Worm (Caenorhabditis elegans) whole organism, L3 larva: Measurements from ENCODE around the gene ZK185.1.

ENCODE experiments used
- ZK546.5 ChIP-seq: sonication (generic microtip); optimal IDR thresholded peaks from 2 replicates; lab custom pipeline; 2017; ENCODE audit warnings: missing biosample characterization, missing genetic modification characterization
- aly-2 ChIP-seq: fragments of 150-350 bp; optimal IDR thresholded peaks from 2 replicates; lab custom pipeline; 2014; ENCODE audit warnings: missing biosample characterization, missing genetic modification characterization
- ama-1 ChIP-seq: fragments of 150-350 bp; optimal IDR thresholded peaks from 2 replicates; lab custom pipeline; 2018
- ceh-9 ChIP-seq: sonication (generic microtip); optimal IDR thresholded peaks from 2 replicates; lab custom pipeline; 2018; ENCODE audit warnings: missing biosample characterization, missing genetic modification characterization
- daf-12 ChIP-seq: fragments of 150-350 bp; optimal IDR thresholded peaks from 2 replicates; lab custom pipeline; 2014; ENCODE audit warnings: missing biosample characterization, missing genetic modification reagents, missing genetic modification characterization
- elt-1 ChIP-seq: fragments of 150-350 bp; optimal IDR thresholded peaks from 2 replicates; lab custom pipeline; 2014; ENCODE audit warnings: missing biosample characterization, missing genetic modification characterization
- elt-2 ChIP-seq: sonication (generic microtip); optimal IDR thresholded peaks from 2 replicates; lab custom pipeline; 2016; ENCODE audit warnings: missing genetic modification reagents, mild to moderate bottlenecking, missing genetic modification characterization, missing compliant biosample characterization
- elt-3 ChIP-seq, 3 experiments: fragments of 150-350 bp in 1 of 3; sonication (generic microtip) in 2 of 3; optimal IDR thresholded peaks; 2 replicates in 2 of 3; 4 replicates in 1 of 3; lab custom pipeline; 2014 to 2017; ENCODE audit warnings: missing biosample characterization in 3 of 3, missing genetic modification characterization in 3 of 3
- eor-1 ChIP-seq, 2 experiments: fragments of 150-350 bp; optimal IDR thresholded peaks; 2 replicates each; lab custom pipeline; 2014 to 2018; ENCODE audit warnings: missing biosample characterization in 2 of 2, missing genetic modification characterization in 2 of 2
- fkh-2 ChIP-seq: fragments of 150-350 bp; optimal IDR thresholded peaks from 2 replicates; lab custom pipeline; 2014; ENCODE audit warnings: missing biosample characterization, missing genetic modification reagents, missing genetic modification characterization
- jun-1 ChIP-seq: fragments of 150-350 bp; optimal IDR thresholded peaks from 2 replicates; lab custom pipeline; 2014; ENCODE audit warnings: missing biosample characterization, missing genetic modification reagents, missing genetic modification characterization
- lin-15B ChIP-seq: fragments of 150-350 bp; optimal IDR thresholded peaks from 2 replicates; lab custom pipeline; 2014; ENCODE audit warnings: missing biosample characterization, missing genetic modification characterization
- lsy-12 ChIP-seq: sonication (generic microtip); optimal IDR thresholded peaks from 2 replicates; lab custom pipeline; 2016; ENCODE audit warnings: mild to moderate bottlenecking, missing genetic modification characterization, missing compliant biosample characterization
- mdl-1 ChIP-seq: fragments of 150-350 bp; optimal IDR thresholded peaks from 2 replicates; lab custom pipeline; 2014; ENCODE audit warnings: missing biosample characterization, missing genetic modification characterization
- mml-1 ChIP-seq: fragments of 150-350 bp; sonication (generic microtip); optimal IDR thresholded peaks from 3 replicates; lab custom pipeline; 2014; ENCODE audit warnings: missing biosample characterization, missing genetic modification characterization
- nhr-11 ChIP-seq: fragments of 150-350 bp; optimal IDR thresholded peaks from 2 replicates; lab custom pipeline; 2014; ENCODE audit warnings: missing biosample characterization, missing genetic modification characterization
- nhr-23 ChIP-seq: fragments of 150-350 bp; optimal IDR thresholded peaks from 2 replicates; lab custom pipeline; 2014; ENCODE audit warnings: missing biosample characterization, missing genetic modification reagents, missing genetic modification characterization
- nhr-237 ChIP-seq: fragments of 150-350 bp; optimal IDR thresholded peaks from 2 replicates; lab custom pipeline; 2014; ENCODE audit warnings: missing biosample characterization, missing genetic modification characterization
- nhr-25 ChIP-seq: sonication (generic microtip); optimal IDR thresholded peaks from 2 replicates; lab custom pipeline; 2017; ENCODE audit warnings: missing biosample characterization, missing genetic modification characterization
- nhr-28 ChIP-seq: fragments of 150-350 bp; optimal IDR thresholded peaks from 2 replicates; lab custom pipeline; 2014; ENCODE audit warnings: missing biosample characterization, missing genetic modification characterization
- nhr-76 ChIP-seq: fragments of 150-350 bp; sonication (generic microtip); optimal IDR thresholded peaks from 5 replicates; lab custom pipeline; 2014; ENCODE audit warnings: missing biosample characterization, missing genetic modification characterization
- nhr-77 ChIP-seq: fragments of 150-350 bp; optimal IDR thresholded peaks from 2 replicates; lab custom pipeline; 2014; ENCODE audit warnings: missing biosample characterization, missing genetic modification characterization
- pha-4 ChIP-seq: fragments of 150-350 bp; optimal IDR thresholded peaks from 2 replicates; lab custom pipeline; 2014; ENCODE audit warnings: missing biosample characterization, missing genetic modification reagents, missing genetic modification characterization
- pqm-1 ChIP-seq: fragments of 150-350 bp; optimal IDR thresholded peaks from 2 replicates; lab custom pipeline; 2017; ENCODE audit warnings: missing biosample characterization, missing genetic modification characterization, inconsistent platforms
- tbx-2 ChIP-seq: sonication (generic microtip); optimal IDR thresholded peaks from 2 replicates; lab custom pipeline; 2016; ENCODE audit warnings: mild to moderate bottlenecking, missing genetic modification characterization, missing compliant biosample characterization
- unc-39 ChIP-seq: sonication (generic microtip); optimal IDR thresholded peaks from 4 replicates; lab custom pipeline; 2017; ENCODE audit warnings: missing biosample characterization, missing genetic modification characterization
- unc-62 ChIP-seq: fragments of 150-350 bp; sonication (generic microtip); optimal IDR thresholded peaks from 4 replicates; lab custom pipeline; 2014; ENCODE audit warnings: missing biosample characterization, missing genetic modification reagents, missing genetic modification characterization
- zag-1 ChIP-seq: fragments of 150-350 bp; optimal IDR thresholded peaks from 2 replicates; lab custom pipeline; 2014; ENCODE audit warnings: missing biosample characterization, missing genetic modification characterization
- ztf-11 ChIP-seq: fragments of 150-350 bp; optimal IDR thresholded peaks from 2 replicates; lab custom pipeline; 2014; ENCODE audit warnings: missing biosample characterization, missing genetic modification characterization
- ztf-4 ChIP-seq: fragments of 150-350 bp; optimal IDR thresholded peaks from 2 replicates; lab custom pipeline; 2014; ENCODE audit warnings: missing biosample characterization, missing genetic modification characterization

Gene ZK185.1

ce11 chrIV:4585991-4586390 is 37.6 kb downstream of the ZK185.1 start (continued):
- TF ChIP-seq nhr-11 (tag; lab: Kevin White, UChicago), result no peak
- TF ChIP-seq nhr-28 (tag; lab: Kevin White, UChicago), result no peak
- TF ChIP-seq zag-1 (tag; lab: Kevin White, UChicago), result no peak

ce11 chrIV:4587532-4587931 is 39.2 kb downstream of the ZK185.1 start:
- TF ChIP-seq mdl-1 (tag; lab: Kevin White, UChicago) (no peak), jun-1 (tag; lab: Kevin White, UChicago) (no peak), nhr-76 (no peak), mml-1 (tag; lab: Kevin White, UChicago) (no peak), nhr-11 (tag; lab: Kevin White, UChicago) (no peak), nhr-23 (tag; lab: Kevin White, UChicago) (no peak), daf-12 (tag; lab: Kevin White, UChicago) (no peak), fkh-2 (tag; lab: Kevin White, UChicago) (no peak), ZK546.5 (tag; lab: Kevin White, UChicago) (no peak), pha-4 (tag; lab: Kevin White, UChicago) (no peak), ama-1 (lab: Kevin White, UChicago) (no peak), pqm-1 (tag; lab: Kevin White, UChicago) (no peak), elt-1 (tag; lab: Kevin White, UChicago) (no peak), eor-1 (tag; optimal IDR thresholded peaks at IDR 0.05; lab: Kevin White, UChicago) (no peak)

ce11 chrIV:4588408-4588807 is 40.1 kb downstream of the ZK185.1 start:
- TF ChIP-seq pha-4 (tag; lab: Kevin White, UChicago) (peak; percentile 62), ZK546.5 (tag; lab: Kevin White, UChicago) (no peak), ztf-4 (tag; lab: Kevin White, UChicago) (no peak), nhr-237 (tag; lab: Kevin White, UChicago) (no peak), nhr-76 (no peak), nhr-25 (tag; lab: Kevin White, UChicago) (no peak)

- no peak for TF ChIP-seq unc-39 (tag; lab: Kevin White, UChicago)
- no peak for TF ChIP-seq elt-3 (tag; optimal IDR thresholded peaks at IDR 0.05; lab: Kevin White, UChicago)
- TF ChIP-seq unc-62 (GFP tag; lab: Kevin White, UChicago), result no peak
- no peak for TF ChIP-seq nhr-77 (tag; lab: Kevin White, UChicago)
- TF ChIP-seq lsy-12 (tag; lab: Kevin White, UChicago), result no peak
- TF ChIP-seq ama-1 (lab: Kevin White, UChicago), result no peak
- TF ChIP-seq mml-1 (tag; lab: Kevin White, UChicago), result no peak
- TF ChIP-seq aly-2, result no peak
- TF ChIP-seq pqm-1 (tag; lab: Kevin White, UChicago), result no peak
- TF ChIP-seq ceh-9 (tag; lab: Kevin White, UChicago), result no peak
- TF ChIP-seq lin-15B, result no peak
- TF ChIP-seq ztf-11 (tag; lab: Kevin White, UChicago), result no peak
- TF ChIP-seq, all 47 proteins: peak for 0
Measured at ce11 chrIV:4596824-4597223, 48.5 kb downstream of the ZK185.1 start, which contains the start of gene F19C7.3. TSS of gene F19C7.3 (plus strand) at chrIV:4597124.

DNA sequence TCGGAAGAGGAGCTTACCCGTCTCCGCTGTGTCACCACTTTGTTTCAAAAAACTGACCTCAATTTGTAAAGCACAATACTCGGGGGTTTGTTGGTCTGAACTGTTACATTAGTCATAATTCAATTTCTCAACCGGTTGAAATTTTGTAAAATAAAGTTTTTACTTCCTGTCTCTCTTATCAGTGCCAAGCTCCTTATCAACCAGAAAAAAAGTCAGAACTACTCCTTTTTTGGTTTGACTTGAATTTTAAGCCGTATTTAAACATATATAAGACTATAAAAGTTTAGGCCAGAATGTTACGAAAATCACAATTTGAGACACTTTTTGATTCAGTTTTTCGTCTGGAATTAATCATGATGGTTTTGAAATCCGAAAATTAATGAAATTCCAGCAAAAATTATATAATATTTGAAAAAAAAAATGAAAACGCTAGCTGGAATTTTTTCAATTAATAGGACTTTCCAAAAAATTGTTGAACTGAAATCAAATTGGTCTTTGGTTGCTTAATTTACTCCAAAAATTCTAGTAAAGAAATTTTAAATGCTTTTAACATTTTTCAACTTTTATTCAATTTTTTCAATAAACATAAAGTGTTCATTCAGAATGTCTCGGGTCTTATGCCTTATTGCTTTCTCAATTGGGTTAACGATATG is 51.1 kb downstream of the ZK185.1 start, which contains the start of gene F19C7.2:
Gene F19C7.2 (plus strand): TSS at position 603 of the 653 bp plus-strand sequence.
- TF ChIP-seq tbx-2 (tag; lab: Kevin White, UChicago), result no peak
- TF ChIP-seq elt-2 (tag; lab: Kevin White, UChicago), result peak; percentile 67
- TF ChIP-seq pha-4 (tag; lab: Kevin White, UChicago), result no peak
- peak; percentile 66 for TF ChIP-seq pqm-1 (tag; lab: Kevin White, UChicago)
